Fruit fly (Drosophila melanogaster): ENCODE data around the gene Taf1.

Gene Taf1

dm6 chr3R:6657278-6658246 is 10.9 kb downstream of the Taf1 start, which contains the start of the genes CG1307 and twr:
Gene CG1307, minus strand, starts transcription at chr3R:6657442.
Gene twr, plus strand, starts transcription at chr3R:6657882.
- TF ChIP-seq pdm3 (GFP tag; optimal IDR thresholded peaks at IDR 0.05) (no peak), Lpt (GFP tag; optimal IDR thresholded peaks at IDR 0.05) (no peak), CG4318 (GFP tag; optimal IDR thresholded peaks at IDR 0.05) (no peak), Sox14 (GFP tag; optimal IDR thresholded peaks at IDR 0.05) (no peak), CG6792 (GFP tag; optimal IDR thresholded peaks at IDR 0.05) (no peak), cyc (GFP tag; optimal IDR thresholded peaks at IDR 0.05) (no peak), fkh (GFP tag; optimal IDR thresholded peaks at IDR 0.05) (no peak), CG8119 (GFP tag; IDR thresholded peaks at IDR 0.05) (peak; percentile 21; the same call in 1 of the 3 replicates), topi (GFP tag; optimal IDR thresholded peaks at IDR 0.05) (no peak), esn (GFP tag; optimal IDR thresholded peaks at IDR 0.05) (peak; percentile 13), Ets21C (GFP tag; optimal IDR thresholded peaks at IDR 0.05) (no peak), vri (GFP tag; optimal IDR thresholded peaks at IDR 0.05) (no peak), Met (GFP tag; optimal IDR thresholded peaks at IDR 0.05) (no peak), net (GFP tag; optimal IDR thresholded peaks at IDR 0.05) (no peak), Ets96B (tag; optimal IDR thresholded peaks at IDR 0.05) (no peak), Hr4 (GFP tag; optimal IDR thresholded peaks at IDR 0.05) (no peak), fd85E (GFP tag; optimal IDR thresholded peaks at IDR 0.05) (no peak), CG3919 (GFP tag; optimal IDR thresholded peaks at IDR 0.05) (no peak), fd59A (GFP tag; optimal IDR thresholded peaks at IDR 0.05) (no peak), Hr39 (GFP tag; optimal IDR thresholded peaks at IDR 0.05) (no peak), OdsH (GFP tag; optimal IDR thresholded peaks at IDR 0.05) (no peak), Eip93F (GFP tag; optimal IDR thresholded peaks at IDR 0.05) (no peak), Sox15 (GFP tag; optimal IDR thresholded peaks at IDR 0.05) (no peak), CG3032 (tag; optimal IDR thresholded peaks at IDR 0.05) (peak; percentile 2), CG8632 (GFP tag; optimal IDR thresholded peaks at IDR 0.05) (no peak), spab (GFP tag; optimal IDR thresholded peaks at IDR 0.05) (no peak), acj6 (GFP tag; optimal IDR thresholded peaks at IDR 0.05) (no peak), dsx (GFP tag; optimal IDR thresholded peaks at IDR 0.05; ENCODE audit: poor library complexity, severe bottlenecking) (no peak), CG11294 (GFP tag; IDR thresholded peaks at IDR 0.05) (no peak), eg (GFP tag; IDR thresholded peaks at IDR 0.05) (peak; percentile 59; the same call in 2 of the 3 replicates), CG11762 (GFP tag; optimal IDR thresholded peaks at IDR 0.05; ENCODE audit: insufficient read depth) (no peak), CG8319 (GFP tag; optimal IDR thresholded peaks at IDR 0.05) (no peak), lz (GFP tag; optimal IDR thresholded peaks at IDR 0.05) (no peak), CG7368 (GFP tag; optimal IDR thresholded peaks at IDR 0.05) (no peak), CG6276 (GFP tag; optimal IDR thresholded peaks at IDR 0.05) (no peak), CG31627 (GFP tag; optimal IDR thresholded peaks at IDR 0.05) (no peak), svp (GFP tag) (no peak), Hr38 (GFP tag; optimal IDR thresholded peaks at IDR 0.05) (no peak), CG10631 (GFP tag; optimal IDR thresholded peaks at IDR 0.05) (no peak), CG6163 (GFP tag; IDR thresholded peaks at IDR 0.05) (no peak), CG15336 (GFP tag; IDR thresholded peaks at IDR 0.05) (0 out of 2 replicates have a peak, but pooled peaks have one; percentile 42), Gug (GFP tag; IDR thresholded peaks at IDR 0.05) (no peak), CG1621 (tag; optimal IDR thresholded peaks at IDR 0.05) (no peak), CG32006 (GFP tag; optimal IDR thresholded peaks at IDR 0.05) (no peak), CG6854 (GFP tag; optimal IDR thresholded peaks at IDR 0.05) (no peak), salr (GFP tag; optimal IDR thresholded peaks at IDR 0.05) (no peak), achi (GFP tag; optimal IDR thresholded peaks at IDR 0.05) (peak; percentile 96), CG9139 (GFP tag; optimal IDR thresholded peaks at IDR 0.05) (no peak), CG16779 (tag; optimal IDR thresholded peaks at IDR 0.05) (no peak), CG6808 (GFP tag; optimal IDR thresholded peaks at IDR 0.05) (no peak), Eip78C (GFP tag) (no peak)

Measured in whole organism, prepupa.